Worm (Caenorhabditis elegans): ENCODE data around the gene F54E2.5.

DNA sequence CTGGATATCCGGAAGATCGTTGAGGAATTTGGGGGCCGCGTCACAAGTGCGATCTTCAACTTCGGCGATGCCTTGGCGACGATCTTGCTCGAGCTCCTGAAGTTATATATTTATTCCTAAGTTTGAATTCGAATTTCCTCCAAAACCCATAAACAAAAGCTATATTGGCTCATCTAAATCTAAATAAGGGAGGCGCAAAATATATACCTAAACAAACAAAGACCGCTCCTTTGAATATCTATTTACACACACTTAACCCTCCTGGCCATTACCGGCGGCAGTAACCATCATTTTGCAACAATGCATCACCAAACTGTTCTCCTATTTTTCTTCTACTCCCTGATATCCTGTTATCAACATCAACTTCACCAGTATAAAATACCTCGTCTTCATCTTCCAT lies 19.9 kb downstream of the F54E2.5 start, which contains the start of gene F54E2.2:
- TF ChIP-seq lsy-2 (tag; optimal IDR thresholded peaks at IDR 0.05): no peak
- TF ChIP-seq sptf-1 (tag; optimal IDR thresholded peaks at IDR 0.05): no peak
- no peak for TF ChIP-seq ham-2 (GFP tag; optimal IDR thresholded peaks at IDR 0.05)
- no peak for TF ChIP-seq lin-13 (tag; optimal IDR thresholded peaks at IDR 0.05)
- no peak for TF ChIP-seq elt-1 (tag; optimal IDR thresholded peaks at IDR 0.05; ENCODE audit: borderline replicate concordance, insufficient read depth)
- TF ChIP-seq ceh-43 (GFP tag; optimal IDR thresholded peaks at IDR 0.05): no peak
- no peak for TF ChIP-seq nhr-237 (tag; optimal IDR thresholded peaks at IDR 0.05)
